Worm (Caenorhabditis elegans): ENCODE results near the gene clec-213.

ce11 chrV:7653567-7653966 lies 48.6 kb downstream of the clec-213 start, which contains the start of gene srh-200:
- TF ChIP-seq ceh-88 (GFP tag; IDR thresholded peaks at IDR 0.05) (no peak), ama-1 (optimal IDR thresholded peaks at IDR 0.05) (no peak), nhr-47 (tag; optimal IDR thresholded peaks at IDR 0.05) (no peak), nhr-71 (tag; optimal IDR thresholded peaks at IDR 0.05) (no peak), unc-30 (tag; optimal IDR thresholded peaks at IDR 0.05) (no peak), alr-1 (tag; optimal IDR thresholded peaks at IDR 0.05; ENCODE audit: borderline replicate concordance) (no peak), mep-1 (tag; optimal IDR thresholded peaks at IDR 0.05) (no peak)

Measured in whole organism, L1 larva.